Worm (Caenorhabditis elegans): ENCODE measurements around the gene K08B12.1.

The K08B12.1 gene

ce11 chrV:6233952-6234351, 25.2 kb upstream of the K08B12.1 start:
- TF ChIP-seq tbp1 (GFP tag; optimal IDR thresholded peaks at IDR 0.05) (no peak), ztf-3 (GFP tag; optimal IDR thresholded peaks at IDR 0.05) (no peak), hsf-1 (GFP tag; IDR thresholded peaks at IDR 0.05) (no peak), attf-6 (GFP tag; IDR thresholded peaks at IDR 0.05) (no peak), T26A5.8 (tag; optimal IDR thresholded peaks at IDR 0.05) (no peak), F55B11.4 (tag; optimal IDR thresholded peaks at IDR 0.05; ENCODE audit: borderline replicate concordance, insufficient read depth) (no peak), nfya-2 (GFP tag; IDR thresholded peaks at IDR 0.05) (no peak), akir-1 (GFP tag; optimal IDR thresholded peaks at IDR 0.05) (no peak), die-1 (tag; optimal IDR thresholded peaks at IDR 0.05) (no peak), somi-1 (GFP tag; optimal IDR thresholded peaks at IDR 0.05) (no peak), ekl-4 (GFP tag; IDR thresholded peaks at IDR 0.05) (no peak), Y79H2A.3 (GFP tag; conservative IDR thresholded peaks at IDR 0.05) (no peak)

- no peak for TF ChIP-seq ceh-91 (GFP tag; IDR thresholded peaks at IDR 0.05)
- no peak for TF ChIP-seq F57A8.1 (GFP tag; optimal IDR thresholded peaks at IDR 0.05)
- no peak for TF ChIP-seq D2030.7 (GFP tag; IDR thresholded peaks at IDR 0.05)
- TF ChIP-seq Y53G8AR.9 (GFP tag; conservative IDR thresholded peaks at IDR 0.05): no peak
- TF ChIP-seq lag-1 (GFP tag; IDR thresholded peaks at IDR 0.05): no peak
- TF ChIP-seq dox-1 (GFP tag; IDR thresholded peaks at IDR 0.05): no peak
Measured at ce11 chrV:6234876-6235275, 24.3 kb upstream of the K08B12.1 start, which contains the start of gene K08B12.3. Gene K08B12.3, plus strand, starts transcription at chrV:6235176.

- TF ChIP-seq nhr-120 (GFP tag; IDR thresholded peaks at IDR 0.05) (no peak), aptf-3 (GFP tag; IDR thresholded peaks at IDR 0.05) (no peak), C06A6.2 (GFP tag; conservative IDR thresholded peaks at IDR 0.05) (peak; percentile 74), chd-7 (tag; optimal IDR thresholded peaks at IDR 0.05) (peak; percentile 15), die-1 (tag; optimal IDR thresholded peaks at IDR 0.05) (peak; percentile 23), K11D2.4 (GFP tag; IDR thresholded peaks at IDR 0.05) (peak; percentile 75; the same call in 1 of the 2 replicates), rpc-1 (optimal IDR thresholded peaks at IDR 0.05) (no peak), rpc-1 (tag; optimal IDR thresholded peaks at IDR 0.05) (no peak), nfyb-1 (GFP tag; IDR thresholded peaks at IDR 0.05) (no peak), lin-40 (tag; optimal IDR thresholded peaks at IDR 0.05) (peak; percentile 55), somi-1 (GFP tag; optimal IDR thresholded peaks at IDR 0.05) (peak; percentile 88), Y95B8A.8 (GFP tag; IDR thresholded peaks at IDR 0.05) (no peak), mxl-1 (tag; optimal IDR thresholded peaks at IDR 0.05) (no peak), unc-130 (GFP tag; optimal IDR thresholded peaks at IDR 0.05) (no peak), ceh-79 (tag; optimal IDR thresholded peaks at IDR 0.05) (no peak), D2030.7 (GFP tag; IDR thresholded peaks at IDR 0.05) (no peak), bed-2 (GFP tag; IDR thresholded peaks at IDR 0.05) (no peak), ztf-26 (tag; optimal IDR thresholded peaks at IDR 0.05) (peak; percentile 60), repo-1 (tag; optimal IDR thresholded peaks at IDR 0.05) (no peak), F57C9.4 (tag; optimal IDR thresholded peaks at IDR 0.05) (no peak), lin-26 (GFP tag; IDR thresholded peaks at IDR 0.05) (peak; percentile 69; the same call in 1 of the 2 replicates)
Measured at ce11 chrV:6238347-6238746, 20.8 kb upstream of the K08B12.1 start.

ce11 chrV:6239855-6240254, 19.3 kb upstream of the K08B12.1 start:
- TF ChIP-seq dox-1 (GFP tag; IDR thresholded peaks at IDR 0.05): no peak
- TF ChIP-seq F55B11.4 (tag; optimal IDR thresholded peaks at IDR 0.05; ENCODE audit: borderline replicate concordance, insufficient read depth): no peak
- 0 out of 2 replicates have a peak, but pooled peaks have one; percentile 10 for TF ChIP-seq C06A6.2 (GFP tag; conservative IDR thresholded peaks at IDR 0.05)
- no peak for TF ChIP-seq B0019.2 (GFP tag; conservative IDR thresholded peaks at IDR 0.05)
- TF ChIP-seq ceh-91 (GFP tag; IDR thresholded peaks at IDR 0.05): no peak
- no peak for TF ChIP-seq ztf-18 (tag; optimal IDR thresholded peaks at IDR 0.05)
- peak; percentile 55 for TF ChIP-seq nhr-80 (tag; optimal IDR thresholded peaks at IDR 0.05)
- TF ChIP-seq lin-40 (tag; optimal IDR thresholded peaks at IDR 0.05): peak; percentile 62
- TF ChIP-seq let-607 (tag; optimal IDR thresholded peaks at IDR 0.05): no peak
- no peak for TF ChIP-seq pbrm-1 (GFP tag; IDR thresholded peaks at IDR 0.05)
- TF ChIP-seq atf-7 (tag; optimal IDR thresholded peaks at IDR 0.05): no peak
- peak; percentile 26 for TF ChIP-seq ztf-26 (tag; optimal IDR thresholded peaks at IDR 0.05)
- no peak for TF ChIP-seq madf-10 (tag; optimal IDR thresholded peaks at IDR 0.05)
